Fruit fly (Drosophila melanogaster) whole organism, embryonic: Measurements from ENCODE around the gene CG12995.
A peak's percentile ranks its signal among the peaks of the same experiment; 100 is the strongest.

Source experiments
- Antp ChIP-seq: fragments of 200-800 bp; sonication (Bioruptor generic); optimal IDR thresholded peaks from 3 replicates; lab custom pipeline; 2016; ENCODE audit warnings: missing biosample characterization, missing genetic modification characterization
- CG10267 ChIP-seq: fragments of 200-800 bp; sonication (Bioruptor generic); optimal IDR thresholded peaks from 2 replicates; lab custom pipeline; 2018; ENCODE audit warnings: missing biosample characterization, mild to moderate bottlenecking, missing genetic modification characterization, moderate library complexity
- CG11085 ChIP-seq: fragments of 200-800 bp; sonication (Bioruptor generic); IDR thresholded peaks from 2 replicates; pipeline ENCODE4 v1.3.6; 2022; ENCODE audit warnings: missing biosample characterization, missing genetic modification characterization
- CG13123 ChIP-seq: fragments of 200-800 bp; sonication (Bioruptor generic); optimal IDR thresholded peaks from 2 replicates; lab custom pipeline; 2016; ENCODE audit warnings: missing biosample characterization, missing genetic modification characterization
- CG13894 ChIP-seq: fragments of 200-800 bp; sonication (Bioruptor generic); optimal IDR thresholded peaks from 3 replicates; lab custom pipeline; 2018; ENCODE audit warnings: missing biosample characterization, mild to moderate bottlenecking, missing genetic modification characterization, moderate library complexity
- CG2202 ChIP-seq: fragments of 200-800 bp; sonication (Bioruptor generic); optimal IDR thresholded peaks from 2 replicates; lab custom pipeline; 2018; ENCODE audit warnings: missing biosample characterization, mild to moderate bottlenecking, missing genetic modification characterization
- CG32772 ChIP-seq: fragments of 200-800 bp; sonication (Bioruptor generic); IDR thresholded peaks from 2 replicates; pipeline ENCODE4 v1.3.6; 2022; ENCODE audit warnings: missing biosample characterization, missing genetic modification characterization
- CG33213 ChIP-seq: fragments of 200-800 bp; sonication (Bioruptor generic); optimal IDR thresholded peaks from 3 replicates; lab custom pipeline; 2016; ENCODE audit warnings: missing biosample characterization, missing genetic modification characterization
- CG34376 ChIP-seq: fragments of 200-800 bp; sonication (Bioruptor generic); optimal IDR thresholded peaks from 2 replicates; lab custom pipeline; 2018; ENCODE audit warnings: missing biosample characterization, mild to moderate bottlenecking, missing genetic modification characterization
- CG3726 ChIP-seq: fragments of 200-800 bp; sonication (Bioruptor generic); IDR thresholded peaks from 3 replicates; pipeline ENCODE4, ENCODE4 v1.3.6; 2022; ENCODE audit warnings: missing biosample characterization, missing genetic modification characterization
- CG3995 ChIP-seq: fragments of 200-800 bp; sonication (Bioruptor generic); optimal IDR thresholded peaks from 3 replicates; lab custom pipeline; 2016; ENCODE audit warnings: missing biosample characterization, missing genetic modification characterization
- CG4707 ChIP-seq: fragments of 200-800 bp; sonication (Bioruptor generic); optimal IDR thresholded peaks from 2 replicates; lab custom pipeline; 2018; ENCODE audit warnings: missing biosample characterization, mild to moderate bottlenecking, missing genetic modification characterization, moderate library complexity
- CG4854 ChIP-seq: fragments of 200-800 bp; sonication (Bioruptor generic); optimal IDR thresholded peaks from 2 replicates; lab custom pipeline; 2016; ENCODE audit warnings: missing biosample characterization, missing genetic modification characterization, inconsistent platforms
- CG7357 ChIP-seq: fragments of 200-800 bp; sonication (Bioruptor generic); IDR thresholded peaks from 3 replicates; pipeline ENCODE4 v1.3.6; 2022; ENCODE audit warnings: missing biosample characterization, missing genetic modification characterization
- CG8089 ChIP-seq: fragments of 200-800 bp; sonication (Bioruptor generic); optimal IDR thresholded peaks from 3 replicates; lab custom pipeline; 2016; ENCODE audit warnings: missing biosample characterization, missing genetic modification characterization
- CG8388 ChIP-seq: fragments of 200-800 bp; sonication (Bioruptor generic); optimal IDR thresholded peaks from 2 replicates; lab custom pipeline; 2019; ENCODE audit warnings: missing biosample characterization, mild to moderate bottlenecking, missing genetic modification characterization, moderate library complexity
- CG9817 ChIP-seq: fragments of 200-800 bp; sonication (Bioruptor generic); optimal IDR thresholded peaks from 2 replicates; lab custom pipeline; 2018; ENCODE audit warnings: missing biosample characterization, mild to moderate bottlenecking, missing genetic modification characterization, moderate library complexity
- CTCF ChIP-seq: fragments of 200-800 bp; sonication (Bioruptor generic); optimal IDR thresholded peaks from 2 replicates; lab custom pipeline; 2017; ENCODE audit warnings: missing biosample characterization, mild to moderate bottlenecking, missing genetic modification characterization, moderate library complexity
- Dek ChIP-seq: fragments of 200-800 bp; sonication (Bioruptor generic); optimal IDR thresholded peaks from 3 replicates; lab custom pipeline; 2019; ENCODE audit warnings: missing biosample characterization, mild to moderate bottlenecking, missing genetic modification characterization, moderate library complexity
- Eip74EF ChIP-seq, 2 experiments: fragments of 200-800 bp in 1 of 2; fragments of >200 bp in 1 of 2; sonication (Bioruptor generic) in 1 of 2; optimal IDR thresholded peaks; 2 replicates each; lab custom pipeline; 2017 to 2019; ENCODE audit warnings: missing biosample characterization in 2 of 2, missing genetic modification characterization in 2 of 2, mild to moderate bottlenecking in 1 of 2, moderate library complexity in 1 of 2
- Fer1 ChIP-seq: fragments of 200-800 bp; sonication (Bioruptor generic); optimal IDR thresholded peaks from 2 replicates; lab custom pipeline; 2017; ENCODE audit warnings: missing biosample characterization, mild to moderate bottlenecking, missing genetic modification characterization
- H2.0 ChIP-seq: fragments of 200-800 bp; sonication (Bioruptor generic); IDR thresholded peaks from 2 replicates; pipeline ENCODE4 v1.3.6; 2022; ENCODE audit warnings: missing biosample characterization, missing genetic modification characterization
- HHEX ChIP-seq: fragments of 200-800 bp; sonication (Bioruptor generic); optimal IDR thresholded peaks from 3 replicates; lab custom pipeline; 2017; ENCODE audit warnings: missing biosample characterization, mild to moderate bottlenecking, missing genetic modification characterization, missing genetic modification reagents
- Hsf ChIP-seq: fragments of 200-800 bp; sonication (Bioruptor generic); optimal IDR thresholded peaks from 3 replicates; lab custom pipeline; 2016; ENCODE audit warnings: missing biosample characterization, missing genetic modification characterization
- Kr ChIP-seq: fragments of 200-800 bp; sonication (Bioruptor generic); optimal IDR thresholded peaks from 2 replicates; lab custom pipeline; 2017; ENCODE audit warnings: missing biosample characterization, mild to moderate bottlenecking, missing genetic modification characterization
- MESR4 ChIP-seq: fragments of 200-800 bp; sonication (Bioruptor generic); optimal IDR thresholded peaks from 2 replicates; lab custom pipeline; 2018; ENCODE audit warnings: missing biosample characterization, mild to moderate bottlenecking, missing genetic modification characterization, moderate library complexity
- Meics ChIP-seq: fragments of 200-800 bp; sonication (Bioruptor generic); optimal IDR thresholded peaks from 2 replicates; lab custom pipeline; 2017; ENCODE audit warnings: missing biosample characterization, mild to moderate bottlenecking, missing genetic modification characterization
- NC2β ChIP-seq: fragments of 200-800 bp; sonication (Bioruptor generic); optimal IDR thresholded peaks from 2 replicates; lab custom pipeline; 2016; ENCODE audit warnings: missing biosample characterization, missing genetic modification characterization
- NK7.1 ChIP-seq: fragments of 200-800 bp; sonication (Bioruptor generic); optimal IDR thresholded peaks from 3 replicates; lab custom pipeline; 2016; ENCODE audit warnings: missing biosample characterization, missing genetic modification characterization
- PHDP ChIP-seq: fragments of 200-800 bp; sonication (Bioruptor generic); optimal IDR thresholded peaks from 3 replicates; lab custom pipeline; 2018; ENCODE audit warnings: missing biosample characterization, mild to moderate bottlenecking, missing genetic modification characterization, moderate library complexity
- Six4 ChIP-seq: fragments of 200-800 bp; sonication (Bioruptor generic); optimal IDR thresholded peaks from 2 replicates; lab custom pipeline; 2016; ENCODE audit warnings: missing biosample characterization, missing genetic modification characterization
- cato ChIP-seq: fragments of 200-800 bp; sonication (Bioruptor generic); optimal IDR thresholded peaks from 2 replicates; lab custom pipeline; 2016; ENCODE audit warnings: missing biosample characterization, missing genetic modification characterization, borderline replicate concordance
- dati ChIP-seq: fragments of 200-800 bp; sonication (Bioruptor generic); IDR thresholded peaks from 2 replicates; pipeline ENCODE4 v1.3.6; 2022; ENCODE audit warnings: missing biosample characterization, missing genetic modification characterization
- dysf ChIP-seq: fragments of 200-800 bp; sonication (Bioruptor generic); IDR thresholded peaks from 3 replicates; pipeline ENCODE4 v1.3.6; 2022; ENCODE audit warnings: missing biosample characterization, missing genetic modification characterization
- ewg ChIP-seq: fragments of 200-800 bp; sonication (Bioruptor generic); optimal IDR thresholded peaks from 3 replicates; lab custom pipeline; 2017; ENCODE audit warnings: mild to moderate bottlenecking, missing biosample characterization, missing genetic modification reagents, missing genetic modification characterization
- fd64A ChIP-seq: fragments of 200-800 bp; sonication (Bioruptor generic); optimal IDR thresholded peaks from 3 replicates; lab custom pipeline; 2018; ENCODE audit warnings: missing biosample characterization, mild to moderate bottlenecking, missing genetic modification characterization
- hkb ChIP-seq, 2 experiments: fragments of 200-800 bp in 1 of 2; fragments of >200 bp in 1 of 2; sonication (Bioruptor generic) in 1 of 2; IDR thresholded peaks in 1 of 2; optimal IDR thresholded peaks in 1 of 2; 2 replicates each; pipeline versions ENCODE4 v1.3.6 to Lab custom; 2017 to 2022; ENCODE audit warnings: missing biosample characterization in 1 of 2, missing genetic modification characterization in 1 of 2
- ind ChIP-seq: fragments of 200-800 bp; sonication (Bioruptor generic); optimal IDR thresholded peaks from 3 replicates; lab custom pipeline; 2016; ENCODE audit warnings: missing biosample characterization, missing genetic modification characterization
- kni ChIP-seq: fragments of 200-800 bp; sonication (Bioruptor generic); optimal IDR thresholded peaks from 3 replicates; lab custom pipeline; 2017; ENCODE audit warnings: mild to moderate bottlenecking, missing biosample characterization, missing genetic modification reagents, missing genetic modification characterization
- lilli ChIP-seq: fragments of 200-800 bp; sonication (Bioruptor generic); optimal IDR thresholded peaks from 3 replicates; lab custom pipeline; 2016; ENCODE audit warnings: missing biosample characterization, missing genetic modification characterization
- nerfin-1 ChIP-seq: fragments of 200-800 bp; sonication (Bioruptor generic); optimal IDR thresholded peaks from 3 replicates; lab custom pipeline; 2019; ENCODE audit warnings: missing biosample characterization, mild to moderate bottlenecking, missing genetic modification characterization, moderate library complexity
- odd ChIP-seq: fragments of 200-800 bp; sonication (Bioruptor generic); optimal IDR thresholded peaks from 2 replicates; lab custom pipeline; 2017; ENCODE audit warnings: missing biosample characterization, mild to moderate bottlenecking, missing genetic modification characterization
- row ChIP-seq: fragments of 200-800 bp; sonication (Bioruptor generic); IDR thresholded peaks from 3 replicates; pipeline ENCODE4 v1.3.6; 2022; ENCODE audit warnings: missing biosample characterization, missing genetic modification characterization
- run ChIP-seq: fragments of 200-800 bp; sonication (Bioruptor generic); optimal IDR thresholded peaks from 3 replicates; lab custom pipeline; 2018; ENCODE audit warnings: missing biosample characterization, mild to moderate bottlenecking, missing genetic modification characterization
- sd ChIP-seq: fragments of 200-800 bp; sonication (Bioruptor generic); optimal IDR thresholded peaks from 3 replicates; lab custom pipeline; 2018; ENCODE audit warnings: missing biosample characterization, mild to moderate bottlenecking, missing genetic modification characterization, moderate library complexity
- sens-2 ChIP-seq: fragments of 200-800 bp; sonication (Bioruptor generic); IDR thresholded peaks from 2 replicates; pipeline ENCODE4 v1.3.6; 2022; ENCODE audit warnings: missing biosample characterization, missing genetic modification characterization
- slbo ChIP-seq: fragments of 200-800 bp; sonication (Bioruptor generic); IDR thresholded peaks from 2 replicates; pipeline ENCODE4 v1.3.6; 2022; ENCODE audit warnings: missing biosample characterization, missing genetic modification characterization
- so ChIP-seq: fragments of 200-800 bp; sonication (Bioruptor generic); IDR thresholded peaks from 3 replicates; pipeline ENCODE4 v1.3.6; 2022; ENCODE audit warnings: missing biosample characterization, missing genetic modification characterization
- tgo ChIP-seq: fragments of 200-800 bp; sonication (Bioruptor generic); IDR thresholded peaks from 3 replicates; pipeline ENCODE4 v1.3.6; 2022; ENCODE audit warnings: missing biosample characterization, missing genetic modification characterization
- tio ChIP-seq: fragments of 200-800 bp; sonication (Bioruptor generic); optimal IDR thresholded peaks from 2 replicates; lab custom pipeline; 2017; ENCODE audit warnings: missing biosample characterization, missing genetic modification characterization, inconsistent platforms
- trem ChIP-seq: fragments of 200-800 bp; optimal IDR thresholded peaks from 3 replicates; lab custom pipeline; 2019; ENCODE audit warnings: missing biosample characterization, mild to moderate bottlenecking, missing genetic modification characterization, moderate library complexity

Gene CG12995

dm6 chrX:17176542-17176941 lies 33.3 kb downstream of the CG12995 start (continued):
- no peak for TF ChIP-seq MESR4 (GFP tag; lab: Kevin White, UChicago)
- TF ChIP-seq tio (GFP tag; lab: Kevin White, UChicago) = peak; percentile 43
- no peak for TF ChIP-seq Eip74EF (GFP tag; optimal IDR thresholded peaks at IDR 0.05; lab: Kevin White, UChicago)
- TF ChIP-seq CG9817 = peak; percentile 35
- TF ChIP-seq kni = no peak
- peak; percentile 58 for TF ChIP-seq Hsf (GFP tag; lab: Kevin White, UChicago)
- TF ChIP-seq CG8388 (GFP tag; lab: Kevin White, UChicago) = peak; percentile 26
- TF ChIP-seq sens-2 (GFP tag; lab: Robert Waterston, UW) = no peak
- no peak for TF ChIP-seq fd64A (GFP tag; lab: Kevin White, UChicago)
- peak; percentile 36 for TF ChIP-seq HHEX (GFP tag; lab: Kevin White, UChicago)
- TF ChIP-seq CG32772 = peak; percentile 49; the same call in 1 of the 2 replicates
- peak; percentile 9 for TF ChIP-seq CG13123 (GFP tag; lab: Kevin White, UChicago)
- peak; percentile 53; the same call in 1 of the 2 replicates for TF ChIP-seq H2.0
- TF ChIP-seq ewg (GFP tag; lab: Kevin White, UChicago) = no peak
- peak; percentile 29 for TF ChIP-seq odd (GFP tag; lab: Kevin White, UChicago)
- TF ChIP-seq NC2β = peak; percentile 0
- peak; percentile 41 for TF ChIP-seq Dek (tag; lab: Kevin White, UChicago)
- TF ChIP-seq sd = peak; percentile 25
- peak; percentile 25 for TF ChIP-seq run (tag; lab: Kevin White, UChicago)
- TF ChIP-seq CG4707 (GFP tag; lab: Kevin White, UChicago) = no peak
- peak; percentile 47 for TF ChIP-seq lilli (GFP tag; lab: Kevin White, UChicago)
- TF ChIP-seq Antp (GFP tag; lab: Kevin White, UChicago) = peak; percentile 46
- TF ChIP-seq CG10267 = peak; percentile 4
- TF ChIP-seq PHDP (tag; lab: Kevin White, UChicago) = peak; percentile 51
- TF ChIP-seq hkb (optimal IDR thresholded peaks at IDR 0.05; lab: Kevin White, UChicago) = no peak
- peak; percentile 72 for TF ChIP-seq hkb (GFP tag; IDR thresholded peaks at IDR 0.05; lab: Robert Waterston, UW)
- peak; percentile 71 for TF ChIP-seq Fer1 (GFP tag; lab: Kevin White, UChicago)
- no peak for TF ChIP-seq so (GFP tag; lab: Robert Waterston, UW)
- TF ChIP-seq CG13894 (tag; lab: Kevin White, UChicago) = peak; percentile 36
- TF ChIP-seq ind (GFP tag; lab: Kevin White, UChicago) = peak; percentile 54
- no peak for TF ChIP-seq Kr (GFP tag; lab: Kevin White, UChicago)
- no peak for TF ChIP-seq CG3995 (GFP tag; lab: Kevin White, UChicago)
- no peak for TF ChIP-seq CG4854 (GFP tag; lab: Kevin White, UChicago)
- peak; percentile 9 for TF ChIP-seq CG33213 (GFP tag; lab: Kevin White, UChicago)
- no peak for TF ChIP-seq CG2202 (tag; lab: Kevin White, UChicago)
- peak; percentile 77 for TF ChIP-seq row (GFP tag; lab: Robert Waterston, UW)
- TF ChIP-seq Meics (GFP tag; lab: Kevin White, UChicago) = peak; percentile 58
- TF ChIP-seq CG3726 = 0 out of 3 replicates have a peak, but pooled peaks have one; percentile 43
- TF ChIP-seq CG7357 = 0 out of 3 replicates have a peak, but pooled peaks have one; percentile 34
- TF ChIP-seq trem (tag; lab: Kevin White, UChicago) = no peak
- peak; percentile 3 for TF ChIP-seq nerfin-1 (tag; lab: Kevin White, UChicago)
- TF ChIP-seq dysf (GFP tag; lab: Robert Waterston, UW) = peak; percentile 72
- peak; percentile 74 for TF ChIP-seq slbo (GFP tag; lab: Robert Waterston, UW)
- TF ChIP-seq dati (GFP tag; lab: Robert Waterston, UW) = no peak
- peak; percentile 7 for TF ChIP-seq Six4 (GFP tag; lab: Kevin White, UChicago)
- no peak for TF ChIP-seq CG34376 (GFP tag; lab: Kevin White, UChicago)
- TF ChIP-seq CG8089 (GFP tag; lab: Kevin White, UChicago) = peak; percentile 26
- no peak for TF ChIP-seq CTCF (GFP tag; lab: Kevin White, UChicago)
- TF ChIP-seq cato (GFP tag; lab: Kevin White, UChicago) = no peak
- TF ChIP-seq CG11085 (GFP tag; lab: Robert Waterston, UW) = no peak
- TF ChIP-seq NK7.1 (GFP tag; lab: Kevin White, UChicago) = no peak
- peak; percentile 68; the same call in 2 of the 3 replicates for TF ChIP-seq tgo (GFP tag; lab: Robert Waterston, UW)
